Fruit fly (Drosophila melanogaster) Kc167 (cell line): Measurements from ENCODE around the gene KdelR.

Experiments
- Myc ChIP-seq: fragments of >200 bp; optimal IDR thresholded peaks from 2 replicates; lab custom pipeline; 2017; ENCODE audit warnings: missing external identifiers
- h ChIP-seq: fragments of >200 bp; optimal IDR thresholded peaks from 3 replicates; lab custom pipeline; 2018; ENCODE audit warnings: missing external identifiers
- insv ChIP-seq: fragments of >200 bp; optimal IDR thresholded peaks from 3 replicates; lab custom pipeline; 2018; ENCODE audit warnings: missing external identifiers
- psq ChIP-seq: fragments of >200 bp; optimal IDR thresholded peaks from 2 replicates; lab custom pipeline; 2017; ENCODE audit warnings: missing external identifiers

- TF ChIP-seq psq (lab: Kevin White, UChicago): no peak
- no peak for TF ChIP-seq Myc
- no peak for TF ChIP-seq insv (lab: Kevin White, UChicago)
- no peak for TF ChIP-seq h (lab: Kevin White, UChicago)
These were observed 48.1 kb upstream of the KdelR start for dm6 chr2L:10378631-10379030.
